Fruit fly (Drosophila melanogaster) whole organism, pupa: ENCODE measurements around the gene CG5953.

Experiments used
- CG8159 ChIP-seq: fragments of 200-800 bp; sonication (Bioruptor generic); optimal IDR thresholded peaks from 3 replicates; lab custom pipeline; 2018; ENCODE audit warnings: missing biosample characterization, mild to moderate bottlenecking, missing genetic modification characterization, moderate library complexity
- Pif1A ChIP-seq: fragments of 200-800 bp; sonication (Bioruptor generic); optimal IDR thresholded peaks from 3 replicates; lab custom pipeline; 2016; ENCODE audit warnings: missing biosample characterization, missing genetic modification characterization

- TF ChIP-seq CG8159 (tag; lab: Kevin White, UChicago): peak; percentile 95
- peak; percentile 84 for TF ChIP-seq Pif1A (GFP tag; lab: Kevin White, UChicago)
Measured at dm6 chr2L:16535673-16536144, 3.0 kb upstream of the CG5953 start.
